Worm (Caenorhabditis elegans): ENCODE measurements around the gene atic-1.

ce11 chrIV:7916907-7917306, 35.1 kb downstream of the atic-1 start:
- TF ChIP-seq him-1 (tag; optimal IDR thresholded peaks at IDR 0.05) (no peak), dao-5 (tag; optimal IDR thresholded peaks at IDR 0.05) (no peak)
